Worm (Caenorhabditis elegans) whole organism, young adult: Measurements from ENCODE around the gene ivph-3.

Experiments
- D2030.7 ChIP-seq: fragments of 200-800 bp; sonication (Bioruptor generic); IDR thresholded peaks from 2 replicates; pipeline ENCODE4 v1.3.6; 2022; ENCODE audit warnings: missing genetic modification reagents, missing genetic modification characterization, missing compliant biosample characterization
- F33H1.4 ChIP-seq: fragments of 200-800 bp; sonication (Bioruptor generic); IDR thresholded peaks from 2 replicates; pipeline ENCODE4 v1.3.6; 2022; ENCODE audit warnings: missing genetic modification reagents, missing genetic modification characterization, missing compliant biosample characterization
- F37B4.10 ChIP-seq: fragments of 200-800 bp; sonication (Bioruptor generic); IDR thresholded peaks from 2 replicates; pipeline ENCODE4 v1.3.6; 2022; ENCODE audit warnings: missing genetic modification characterization, missing compliant biosample characterization
- F39B2.1 ChIP-seq: fragments of 200-800 bp; sonication (Bioruptor generic); IDR thresholded peaks from 2 replicates; pipeline ENCODE4 v1.3.6; 2022; ENCODE audit warnings: missing genetic modification reagents, missing genetic modification characterization, missing compliant biosample characterization
- F57A8.1 ChIP-seq: fragments of 200-800 bp; sonication (Bioruptor generic); optimal IDR thresholded peaks from 2 replicates; lab custom pipeline; 2018; ENCODE audit warnings: mild to moderate bottlenecking, missing genetic modification characterization, moderate library complexity, missing compliant biosample characterization
- F57C9.4 ChIP-seq: sonication (generic microtip); optimal IDR thresholded peaks from 2 replicates; lab custom pipeline; 2017; ENCODE audit warnings: mild to moderate bottlenecking, missing genetic modification characterization, missing compliant biosample characterization
- K11D2.4 ChIP-seq: fragments of 200-800 bp; sonication (Bioruptor generic); IDR thresholded peaks from 2 replicates; pipeline ENCODE4 v1.3.6; 2022; ENCODE audit warnings: missing genetic modification reagents, missing genetic modification characterization, missing compliant biosample characterization
- T26A5.8 ChIP-seq: sonication (generic microtip); optimal IDR thresholded peaks from 2 replicates; lab custom pipeline; 2016; ENCODE audit warnings: missing genetic modification characterization, missing compliant biosample characterization
- Y53G8AR.9 ChIP-seq: fragments of 200-800 bp; sonication (Bioruptor generic); conservative IDR thresholded peaks from 2 replicates; pipeline ENCODE4 v1.3.6; 2022; ENCODE audit warnings: missing genetic modification reagents, missing genetic modification characterization, missing compliant biosample characterization
- Y56A3A.18 ChIP-seq: fragments of 200-800 bp; sonication (Bioruptor generic); IDR thresholded peaks from 2 replicates; pipeline ENCODE4 v1.3.6; 2022; ENCODE audit warnings: missing genetic modification reagents, missing genetic modification characterization, missing compliant biosample characterization
- Y67H2A.10 ChIP-seq: fragments of 200-800 bp; sonication (Bioruptor generic); conservative IDR thresholded peaks from 2 replicates; pipeline ENCODE4 v1.3.6; 2022; ENCODE audit warnings: missing genetic modification reagents, missing genetic modification characterization, missing compliant biosample characterization
- akir-1 ChIP-seq: fragments of 200-800 bp; sonication (Bioruptor generic); optimal IDR thresholded peaks from 2 replicates; lab custom pipeline; 2018; ENCODE audit warnings: mild to moderate bottlenecking, missing genetic modification characterization, moderate library complexity, missing compliant biosample characterization
- athp-1 ChIP-seq: sonication (generic microtip); optimal IDR thresholded peaks from 2 replicates; lab custom pipeline; 2017; ENCODE audit warnings: mild to moderate bottlenecking, missing genetic modification characterization, missing compliant biosample characterization
- attf-6 ChIP-seq: fragments of 200-800 bp; sonication (Bioruptor generic); IDR thresholded peaks from 2 replicates; pipeline ENCODE4 v1.3.6; 2022; ENCODE audit warnings: missing genetic modification reagents, missing genetic modification characterization, missing compliant biosample characterization
- bed-2 ChIP-seq: fragments of 200-800 bp; sonication (Bioruptor generic); IDR thresholded peaks from 2 replicates; pipeline ENCODE4 v1.3.6; 2022; ENCODE audit warnings: missing genetic modification reagents, missing genetic modification characterization, missing compliant biosample characterization
- ceh-40 ChIP-seq: fragments of 200-800 bp; sonication (Bioruptor generic); IDR thresholded peaks from 2 replicates; pipeline ENCODE4 v1.3.6; 2022; ENCODE audit warnings: missing genetic modification characterization, missing compliant biosample characterization
- ceh-79 ChIP-seq: sonication (generic microtip); optimal IDR thresholded peaks from 2 replicates; lab custom pipeline; 2017; ENCODE audit warnings: mild to moderate bottlenecking, missing genetic modification characterization, missing compliant biosample characterization
- dpl-1 ChIP-seq: fragments of 150-350 bp; optimal IDR thresholded peaks from 2 replicates; lab custom pipeline; 2014; ENCODE audit warnings: missing biosample characterization, missing genetic modification reagents, missing genetic modification characterization
- egl-44 ChIP-seq: fragments of 200-800 bp; sonication (Bioruptor generic); IDR thresholded peaks from 2 replicates; pipeline ENCODE4 v1.3.6; 2022; ENCODE audit warnings: missing genetic modification reagents, missing genetic modification characterization, missing compliant biosample characterization
- him-1 ChIP-seq: sonication (generic microtip); optimal IDR thresholded peaks from 2 replicates; lab custom pipeline; 2016; ENCODE audit warnings: missing genotype, missing genetic modification reagents, missing genetic modification characterization, missing compliant biosample characterization
- hmg-1.2 ChIP-seq: fragments of 200-800 bp; sonication (Bioruptor generic); IDR thresholded peaks from 2 replicates; pipeline ENCODE4 v1.3.6; 2022; ENCODE audit warnings: missing genetic modification reagents, missing genetic modification characterization, missing compliant biosample characterization
- hmg-20 ChIP-seq: fragments of 200-800 bp; sonication (Bioruptor generic); IDR thresholded peaks from 2 replicates; pipeline ENCODE4 v1.3.6; 2022; ENCODE audit warnings: missing genetic modification reagents, missing genetic modification characterization, missing compliant biosample characterization
- madf-10 ChIP-seq: sonication (generic microtip); optimal IDR thresholded peaks from 2 replicates; lab custom pipeline; 2016; ENCODE audit warnings: mild to moderate bottlenecking, missing genetic modification characterization, missing compliant biosample characterization
- madf-3 ChIP-seq: fragments of 200-800 bp; sonication (Bioruptor generic); IDR thresholded peaks from 2 replicates; pipeline ENCODE4 v1.3.6; 2022; ENCODE audit warnings: missing genetic modification reagents, missing genetic modification characterization, missing compliant biosample characterization
- nfya-1 ChIP-seq: sonication (generic microtip); optimal IDR thresholded peaks from 2 replicates; lab custom pipeline; 2017; ENCODE audit warnings: antibody characterized with exemption, missing compliant biosample characterization, missing genetic modification characterization, borderline replicate concordance; ENCODE audit not compliant: insufficient read depth
- nhr-27 ChIP-seq: fragments of 200-800 bp; sonication (Bioruptor generic); optimal IDR thresholded peaks from 2 replicates; lab custom pipeline; 2018; ENCODE audit warnings: mild to moderate bottlenecking, missing genetic modification characterization, moderate library complexity, missing compliant biosample characterization
- pbrm-1 ChIP-seq: fragments of 200-800 bp; sonication (Bioruptor generic); IDR thresholded peaks from 2 replicates; pipeline ENCODE4 v1.3.6; 2022; ENCODE audit warnings: missing genetic modification reagents, missing genetic modification characterization, missing compliant biosample characterization
- pha-4 ChIP-seq: fragments of 150-350 bp; sonication (generic microtip); optimal IDR thresholded peaks from 2 replicates; lab custom pipeline; 2014; ENCODE audit warnings: missing biosample characterization, missing genetic modification reagents, missing genetic modification characterization
- rcor-1 ChIP-seq: fragments of 200-800 bp; sonication (Bioruptor generic); IDR thresholded peaks from 2 replicates; pipeline ENCODE4 v1.3.6; 2022; ENCODE audit warnings: missing genetic modification reagents, missing genetic modification characterization, missing compliant biosample characterization
- rec-8 ChIP-seq, 2 experiments: sonication (generic microtip); optimal IDR thresholded peaks; 2 replicates each; lab custom pipeline; 2016; ENCODE audit warnings: mild to moderate bottlenecking in 2 of 2, missing genetic modification characterization in 2 of 2, missing genetic modification reagents in 2 of 2, missing genotype in 2 of 2, missing biosample characterization in 1 of 2, missing compliant biosample characterization in 1 of 2, moderate library complexity in 1 of 2
- snpc-1.3 ChIP-seq: sonication (generic microtip); optimal IDR thresholded peaks from 2 replicates; lab custom pipeline; 2017; ENCODE audit warnings: missing genetic modification characterization, mild to moderate bottlenecking, missing compliant biosample characterization, antibody characterized with exemption, moderate library complexity, missing genotype, missing genetic modification reagents; ENCODE audit not compliant: insufficient read depth
- snpc-4 ChIP-seq, 5 experiments: fragments of 150-350 bp in 1 of 5; sonication (generic microtip) in 4 of 5; optimal IDR thresholded peaks; 2 replicates each; lab custom pipeline; 2014 to 2018; ENCODE audit warnings: missing genetic modification characterization in 5 of 5, missing biosample characterization in 3 of 5, antibody characterized with exemption in 2 of 5, mild to moderate bottlenecking in 2 of 5, missing compliant biosample characterization in 2 of 5, missing genotype in 2 of 5, moderate library complexity in 2 of 5, missing genetic modification reagents in 1 of 5
- sptf-2 ChIP-seq: fragments of 200-800 bp; sonication (Bioruptor generic); optimal IDR thresholded peaks from 2 replicates; lab custom pipeline; 2018; ENCODE audit warnings: mild to moderate bottlenecking, missing genetic modification characterization, missing compliant biosample characterization
- zfh-2 ChIP-seq: fragments of 200-800 bp; sonication (Bioruptor generic); conservative IDR thresholded peaks from 2 replicates; pipeline ENCODE4 v1.3.6; 2022; ENCODE audit warnings: missing genetic modification reagents, missing genetic modification characterization, missing compliant biosample characterization
- ztf-22 ChIP-seq: fragments of 200-800 bp; sonication (Bioruptor generic); optimal IDR thresholded peaks from 2 replicates; lab custom pipeline; 2018; ENCODE audit warnings: mild to moderate bottlenecking, missing genetic modification characterization, moderate library complexity, missing compliant biosample characterization
- ztf-25 ChIP-seq: fragments of 200-800 bp; sonication (Bioruptor generic); IDR thresholded peaks from 2 replicates; pipeline ENCODE4 v1.3.6; 2022; ENCODE audit warnings: missing genetic modification reagents, missing genetic modification characterization, missing compliant biosample characterization

Gene ivph-3

DNA sequence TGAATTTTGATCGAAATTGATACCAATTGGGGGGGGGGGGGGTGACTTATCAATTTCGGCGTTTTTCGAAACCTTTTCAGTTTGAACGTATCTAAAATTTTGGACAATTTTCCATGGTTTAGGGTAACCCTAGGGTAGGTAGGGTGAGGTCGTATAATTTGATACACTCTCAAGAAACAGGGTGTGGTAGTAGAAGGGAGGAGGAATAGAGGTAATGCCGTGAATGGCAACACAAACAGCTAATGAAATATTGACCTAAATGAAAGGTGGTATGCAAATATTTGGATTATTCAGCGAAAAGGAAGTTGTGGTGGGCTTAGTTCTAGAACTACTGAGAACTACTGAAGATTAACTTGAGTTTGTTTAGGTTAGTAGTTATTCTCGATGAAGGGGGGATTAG is 39.5 kb downstream of the ivph-3 start:
- TF ChIP-seq ceh-40 (GFP tag; lab: Robert Waterston, UW) (no peak), F39B2.1 (GFP tag; lab: Robert Waterston, UW) (no peak), pbrm-1 (GFP tag; lab: Robert Waterston, UW) (no peak)

DNA sequence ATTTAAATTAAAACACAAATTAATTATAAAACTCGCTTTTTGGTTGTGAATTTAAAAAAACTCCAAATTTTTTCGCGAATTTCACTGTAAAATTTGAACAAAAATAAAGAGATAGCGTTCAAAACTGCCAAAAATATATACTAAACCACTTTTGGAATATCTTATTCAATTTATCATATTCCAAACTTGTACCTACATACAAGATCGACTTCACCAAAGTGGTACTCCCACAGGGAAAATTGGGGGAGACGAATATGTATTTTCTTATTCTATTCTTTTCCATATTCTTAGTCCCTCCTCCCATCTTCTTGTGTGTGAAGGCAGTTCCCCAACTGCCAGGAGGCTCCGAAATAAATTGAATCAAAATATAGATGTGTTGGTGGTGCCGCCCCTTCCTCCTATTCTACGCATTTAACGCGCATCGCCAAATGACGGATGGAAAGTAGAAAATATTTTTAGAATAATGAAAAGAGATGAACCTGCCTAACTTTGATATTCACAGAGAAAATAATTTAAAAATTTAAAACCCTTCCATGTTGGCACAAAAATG is 42.5 kb downstream of the ivph-3 start:
- TF ChIP-seq madf-10 (tag; lab: Kevin White, UChicago) (no peak), F37B4.10 (no peak), nhr-27 (tag; lab: Kevin White, UChicago) (no peak), F57A8.1 (GFP tag; lab: Kevin White, UChicago) (no peak), pbrm-1 (GFP tag; lab: Robert Waterston, UW) (no peak), snpc-4 (GFP tag; optimal IDR thresholded peaks at IDR 0.05; lab: Kevin White, UChicago) (no peak), snpc-4 (tag; optimal IDR thresholded peaks at IDR 0.05; lab: Kevin White, UChicago) (no peak), D2030.7 (GFP tag; lab: Robert Waterston, UW) (no peak), attf-6 (GFP tag; lab: Robert Waterston, UW) (no peak), F39B2.1 (GFP tag; lab: Robert Waterston, UW) (no peak), Y67H2A.10 (GFP tag; lab: Robert Waterston, UW) (no peak), him-1 (tag; lab: Kevin White, UChicago) (no peak), madf-3 (no peak), K11D2.4 (no peak), nfya-1 (tag; lab: Kevin White, UChicago) (no peak), T26A5.8 (tag; lab: Kevin White, UChicago) (no peak)

DNA sequence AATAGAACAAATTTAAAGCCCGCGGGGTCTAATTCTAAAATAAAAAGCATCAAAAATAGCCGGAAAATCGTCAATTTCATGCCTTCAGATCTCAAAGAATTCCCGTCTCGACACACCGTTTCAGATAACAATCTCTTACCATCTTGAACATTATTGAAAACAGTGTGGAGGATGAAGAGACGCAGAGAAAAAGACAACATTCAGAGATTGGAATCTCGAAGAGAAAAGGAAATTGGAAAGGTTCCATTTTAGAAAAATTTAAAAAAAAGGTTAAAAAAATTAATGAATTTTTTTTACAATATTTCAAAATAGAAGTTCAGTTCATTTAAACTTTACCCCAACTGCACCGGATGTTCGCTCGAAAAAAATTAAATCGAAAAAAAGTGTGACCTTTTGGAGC is 43.5 kb downstream of the ivph-3 start:
- TF ChIP-seq hmg-1.2 (GFP tag; lab: Robert Waterston, UW) = peak; percentile 56; the same call in 1 of the 2 replicates
- TF ChIP-seq F57C9.4 (tag; lab: Kevin White, UChicago) = no peak
- TF ChIP-seq dpl-1 (GFP tag; lab: Kevin White, UChicago) = no peak
- no peak for TF ChIP-seq Y56A3A.18
- TF ChIP-seq ztf-25 (GFP tag; lab: Robert Waterston, UW) = no peak
- no peak for TF ChIP-seq F37B4.10
- no peak for TF ChIP-seq rec-8 (tag; optimal IDR thresholded peaks at IDR 0.05; lab: Kevin White, UChicago)
- TF ChIP-seq athp-1 (tag; lab: Kevin White, UChicago) = no peak

DNA sequence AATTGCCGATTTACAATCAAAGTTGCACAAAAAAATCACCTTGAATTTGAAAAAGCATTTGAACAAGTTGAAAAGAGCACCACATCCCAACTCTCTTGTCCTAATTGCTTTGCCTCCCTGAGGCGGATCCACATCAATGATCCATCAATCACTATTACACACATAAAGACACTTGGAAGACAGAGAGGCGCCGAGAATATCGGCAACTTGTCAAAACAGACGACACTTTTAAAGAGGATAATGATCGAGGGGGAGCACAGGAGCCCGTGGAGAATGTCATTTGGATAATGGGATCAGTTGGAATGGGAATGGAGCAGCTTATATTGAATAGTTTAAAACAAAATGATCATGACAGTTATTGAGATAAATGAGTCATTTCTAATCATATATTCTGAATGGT is 47.7 kb downstream of the ivph-3 start:
- TF ChIP-seq ztf-22 (GFP tag; lab: Kevin White, UChicago) (no peak), hmg-1.2 (GFP tag; lab: Robert Waterston, UW) (no peak), snpc-1.3 (tag; lab: Kevin White, UChicago) (no peak), T26A5.8 (tag; lab: Kevin White, UChicago) (no peak), zfh-2 (GFP tag; lab: Robert Waterston, UW) (no peak), sptf-2 (GFP tag; lab: Kevin White, UChicago) (no peak), D2030.7 (GFP tag; lab: Robert Waterston, UW) (no peak), hmg-20 (GFP tag; lab: Robert Waterston, UW) (no peak), pha-4 (tag; lab: Kevin White, UChicago) (no peak), Y53G8AR.9 (GFP tag; lab: Robert Waterston, UW) (no peak), bed-2 (GFP tag; lab: Robert Waterston, UW) (no peak), egl-44 (no peak), F33H1.4 (no peak), akir-1 (no peak), ceh-79 (tag; lab: Kevin White, UChicago) (no peak), rcor-1 (GFP tag; lab: Robert Waterston, UW) (no peak)
